Worm (Caenorhabditis elegans) whole organism, L4 larva: Measurements from ENCODE around the gene dpf-2.
A peak's percentile ranks its signal among the peaks of the same experiment; 100 is the strongest.

Source experiments
- D1046.2 ChIP-seq: fragments of 200-800 bp; sonication (Bioruptor generic); IDR thresholded peaks from 2 replicates; pipeline ENCODE4 v1.3.6; 2022; ENCODE audit warnings: missing genetic modification characterization, missing compliant biosample characterization
- F10B5.3 ChIP-seq: sonication (generic microtip); optimal IDR thresholded peaks from 2 replicates; lab custom pipeline; 2016; ENCODE audit warnings: mild to moderate bottlenecking, missing genetic modification characterization, missing compliant biosample characterization
- F37D6.2 ChIP-seq: sonication (generic microtip); optimal IDR thresholded peaks from 2 replicates; lab custom pipeline; 2016; ENCODE audit warnings: mild to moderate bottlenecking, missing genetic modification characterization, missing compliant biosample characterization
- R02D3.7 ChIP-seq: fragments of 150-350 bp; sonication (generic microtip); optimal IDR thresholded peaks from 3 replicates; lab custom pipeline; 2014; ENCODE audit warnings: missing biosample characterization, missing genetic modification characterization
- T20F7.1 ChIP-seq: fragments of 200-800 bp; sonication (Bioruptor generic); optimal IDR thresholded peaks from 2 replicates; lab custom pipeline; 2018; ENCODE audit warnings: mild to moderate bottlenecking, missing genetic modification characterization, missing compliant biosample characterization
- ZK337.2 ChIP-seq: fragments of 200-800 bp; sonication (Bioruptor generic); IDR thresholded peaks from 2 replicates; pipeline ENCODE4 v1.3.6; 2022; ENCODE audit warnings: missing genetic modification reagents, missing genetic modification characterization, missing compliant biosample characterization
- aha-1 ChIP-seq: fragments of 150-350 bp; peaks from one replicate; lab custom pipeline; 2014; ENCODE audit warnings: missing biosample characterization, missing genetic modification characterization
- ceh-28 ChIP-seq: fragments of 150-350 bp; optimal IDR thresholded peaks from 2 replicates; lab custom pipeline; 2014; ENCODE audit warnings: missing biosample characterization, missing genetic modification reagents, missing genetic modification characterization
- ceh-44 ChIP-seq: fragments of 200-800 bp; sonication (Bioruptor generic); IDR thresholded peaks from 2 replicates; pipeline ENCODE4 v1.3.6; 2022; ENCODE audit warnings: missing genetic modification reagents, missing genetic modification characterization, missing compliant biosample characterization
- ceh-62 ChIP-seq: sonication (generic microtip); optimal IDR thresholded peaks from 2 replicates; lab custom pipeline; 2017; ENCODE audit warnings: missing biosample characterization, missing genetic modification characterization
- daf-16 ChIP-seq, 3 experiments: sonication (generic microtip); optimal IDR thresholded peaks; 2 replicates each; lab custom pipeline; 2016 to 2017; ENCODE audit warnings: missing genetic modification characterization in 3 of 3, missing genetic modification reagents in 3 of 3, mild to moderate bottlenecking in 2 of 3, missing compliant biosample characterization in 2 of 3, missing biosample characterization in 1 of 3, moderate library complexity in 1 of 3
- daf-19 ChIP-seq: fragments of 200-800 bp; sonication (Bioruptor generic); conservative IDR thresholded peaks from 2 replicates; pipeline ENCODE4 v1.3.6; 2022; ENCODE audit warnings: missing genetic modification characterization, missing compliant biosample characterization
- dmd-6 ChIP-seq: fragments of 200-800 bp; sonication (Bioruptor generic); IDR thresholded peaks from 2 replicates; pipeline ENCODE4 v1.3.6; 2022; ENCODE audit warnings: missing genetic modification reagents, missing genetic modification characterization, missing compliant biosample characterization
- dmd-9 ChIP-seq: fragments of 200-800 bp; sonication (Bioruptor generic); IDR thresholded peaks from 2 replicates; pipeline ENCODE4 v1.3.6; 2022; ENCODE audit warnings: missing genetic modification reagents, missing genetic modification characterization, missing compliant biosample characterization
- dve-1 ChIP-seq: sonication (generic microtip); optimal IDR thresholded peaks from 2 replicates; lab custom pipeline; 2017; ENCODE audit warnings: antibody characterized with exemption, mild to moderate bottlenecking, missing genetic modification characterization, missing compliant biosample characterization; ENCODE audit not compliant: insufficient read depth
- egl-27 ChIP-seq: sonication (generic microtip); optimal IDR thresholded peaks from 3 replicates; lab custom pipeline; 2017; ENCODE audit warnings: missing biosample characterization, missing genetic modification reagents, missing genetic modification characterization
- hif-1 ChIP-seq, 2 experiments: sonication (generic microtip); optimal IDR thresholded peaks; 2 replicates each; lab custom pipeline; 2016 to 2017; ENCODE audit warnings: missing compliant biosample characterization in 2 of 2, missing genetic modification characterization in 2 of 2, missing genetic modification reagents in 2 of 2, missing genotype in 2 of 2, mild to moderate bottlenecking in 1 of 2
- hlh-11 ChIP-seq: fragments of 200-800 bp; sonication (Bioruptor generic); optimal IDR thresholded peaks from 2 replicates; lab custom pipeline; 2018; ENCODE audit warnings: mild to moderate bottlenecking, missing genetic modification characterization, missing compliant biosample characterization
- lin-39 ChIP-seq: fragments of 150-350 bp; optimal IDR thresholded peaks from 2 replicates; lab custom pipeline; 2014; ENCODE audit warnings: missing biosample characterization, missing genetic modification reagents, missing genetic modification characterization
- lir-3 ChIP-seq: sonication (generic microtip); optimal IDR thresholded peaks from 2 replicates; lab custom pipeline; 2016; ENCODE audit warnings: mild to moderate bottlenecking, missing genetic modification characterization, missing compliant biosample characterization
- madf-5 ChIP-seq, 2 experiments: fragments of 200-800 bp; sonication (Bioruptor generic); IDR thresholded peaks; 2 replicates each; pipeline ENCODE4 v1.3.6; 2022; ENCODE audit warnings: missing compliant biosample characterization in 2 of 2, missing genetic modification characterization in 2 of 2
- mdt-29 ChIP-seq: fragments of 200-800 bp; sonication (Bioruptor generic); IDR thresholded peaks from 2 replicates; pipeline ENCODE4 v1.3.6; 2022; ENCODE audit warnings: missing genetic modification reagents, missing genetic modification characterization, missing compliant biosample characterization
- mep-1 ChIP-seq: fragments of 150-350 bp; sonication (generic microtip); optimal IDR thresholded peaks from 3 replicates; lab custom pipeline; 2014; ENCODE audit warnings: missing biosample characterization, missing genetic modification characterization
- mes-2 ChIP-seq: sonication (generic microtip); optimal IDR thresholded peaks from 2 replicates; lab custom pipeline; 2016; ENCODE audit warnings: missing genotype, mild to moderate bottlenecking, missing genetic modification characterization, missing compliant biosample characterization; ENCODE audit not compliant: poor library complexity, severe bottlenecking
- mxl-3 ChIP-seq: fragments of 200-800 bp; sonication (Bioruptor generic); optimal IDR thresholded peaks from 2 replicates; lab custom pipeline; 2018; ENCODE audit warnings: mild to moderate bottlenecking, missing genetic modification characterization, missing compliant biosample characterization
- nhr-111 ChIP-seq: fragments of 200-800 bp; sonication (Bioruptor generic); optimal IDR thresholded peaks from 2 replicates; lab custom pipeline; 2018; ENCODE audit warnings: mild to moderate bottlenecking, missing genetic modification characterization, missing compliant biosample characterization
- nhr-28 ChIP-seq: fragments of 150-350 bp; optimal IDR thresholded peaks from 2 replicates; lab custom pipeline; 2014; ENCODE audit warnings: missing biosample characterization, missing genetic modification characterization
- php-3 ChIP-seq: fragments of 200-800 bp; sonication (Bioruptor generic); IDR thresholded peaks from 2 replicates; pipeline ENCODE4 v1.3.6; 2022; ENCODE audit warnings: missing genetic modification reagents, missing genetic modification characterization, missing compliant biosample characterization
- pqm-1 ChIP-seq: sonication (generic microtip); optimal IDR thresholded peaks from 2 replicates; lab custom pipeline; 2017; ENCODE audit warnings: missing biosample characterization, missing genetic modification characterization
- sdz-12 ChIP-seq: fragments of 200-800 bp; sonication (Bioruptor generic); optimal IDR thresholded peaks from 2 replicates; lab custom pipeline; 2018; ENCODE audit warnings: mild to moderate bottlenecking, missing genetic modification characterization, missing compliant biosample characterization
- skn-1 ChIP-seq: fragments of 150-350 bp; optimal IDR thresholded peaks from 2 replicates; lab custom pipeline; 2014; ENCODE audit warnings: missing biosample characterization, missing genetic modification characterization
- snpc-1.2 ChIP-seq: fragments of 200-800 bp; sonication (Bioruptor generic); IDR thresholded peaks from 2 replicates; pipeline ENCODE4 v1.3.6; 2022; ENCODE audit warnings: missing genetic modification reagents, missing genetic modification characterization, missing compliant biosample characterization
- snpc-4 ChIP-seq: fragments of 150-350 bp; optimal IDR thresholded peaks from 2 replicates; lab custom pipeline; 2014; ENCODE audit warnings: missing biosample characterization, missing genetic modification characterization
- tra-1 ChIP-seq: fragments of 200-800 bp; sonication (Bioruptor generic); IDR thresholded peaks from 2 replicates; pipeline ENCODE4 v1.3.6; 2022; ENCODE audit warnings: missing genetic modification reagents, missing genetic modification characterization, missing compliant biosample characterization
- unc-130 ChIP-seq: sonication (generic microtip); optimal IDR thresholded peaks from 2 replicates; lab custom pipeline; 2016; ENCODE audit warnings: missing genetic modification reagents, missing genetic modification characterization, missing compliant biosample characterization
- unc-62 ChIP-seq, 3 experiments: fragments of 150-350 bp in 1 of 3; sonication (generic microtip); optimal IDR thresholded peaks in 2 of 3; peaks in 1 of 3; 1 replicate in 1 of 3; 2 replicates in 2 of 3; lab custom pipeline; 2014 to 2017; ENCODE audit warnings: missing biosample characterization in 3 of 3, missing genetic modification characterization in 3 of 3, missing genetic modification reagents in 3 of 3, missing genotype in 1 of 3
- vab-7 ChIP-seq: fragments of 200-800 bp; sonication (Bioruptor generic); IDR thresholded peaks from 2 replicates; pipeline ENCODE4 v1.3.6; 2022; ENCODE audit warnings: missing genetic modification reagents, missing genetic modification characterization, missing compliant biosample characterization
- zag-1 ChIP-seq: fragments of 150-350 bp; optimal IDR thresholded peaks from 2 replicates; lab custom pipeline; 2014; ENCODE audit warnings: missing biosample characterization, missing genetic modification characterization
- zfp-2 ChIP-seq: sonication (generic microtip); optimal IDR thresholded peaks from 2 replicates; lab custom pipeline; 2016; ENCODE audit warnings: mild to moderate bottlenecking, missing genetic modification characterization, missing compliant biosample characterization
- zip-11 ChIP-seq: fragments of 200-800 bp; sonication (Bioruptor generic); IDR thresholded peaks from 2 replicates; pipeline ENCODE4 v1.3.6; 2022; ENCODE audit warnings: missing genetic modification characterization, missing compliant biosample characterization

dpf-2 gene

ce11 chrX:14844481-14844880, 12.8 kb downstream of the dpf-2 start (continued):
- peak; percentile 32 for TF ChIP-seq mes-2 (tag; lab: Kevin White, UChicago)
- TF ChIP-seq skn-1 (tag; lab: Kevin White, UChicago): no peak
- TF ChIP-seq hlh-11: peak; percentile 41
- peak; percentile 60 for TF ChIP-seq pqm-1 (tag; lab: Kevin White, UChicago)
- TF ChIP-seq dmd-6 (GFP tag; lab: Robert Waterston, UW): peak; percentile 70
- TF ChIP-seq mxl-3 (GFP tag; lab: Kevin White, UChicago): no peak
- no peak for TF ChIP-seq ZK337.2 (GFP tag; lab: Robert Waterston, UW)
- TF ChIP-seq hif-1 (tag; optimal IDR thresholded peaks at IDR 0.05; lab: Kevin White, UChicago): no peak
- no peak for TF ChIP-seq dve-1 (tag; lab: Kevin White, UChicago)
- no peak for TF ChIP-seq mdt-29
- no peak for TF ChIP-seq F37D6.2 (tag; lab: Kevin White, UChicago)

- TF ChIP-seq madf-5 (GFP tag; IDR thresholded peaks at IDR 0.05; lab: Robert Waterston, UW) (no peak), aha-1 (tag; lab: Kevin White, UChicago) (peak; percentile 40)
- TF ChIP-seq, all 104 proteins: peak for 1
Measured at ce11 chrX:14845637-14846036, 14.0 kb downstream of the dpf-2 start, which contains the start of gene egrh-1. TSS of gene egrh-1 (plus strand) at chrX:14845937.

- no peak for TF ChIP-seq lin-39
- peak; percentile 76 for TF ChIP-seq nhr-28 (tag; lab: Kevin White, UChicago)
- TF ChIP-seq unc-62 (GFP tag; optimal IDR thresholded peaks at IDR 0.05 in 1 of 2; lab: Kevin White, UChicago): no peak
- TF ChIP-seq unc-62 (tag; optimal IDR thresholded peaks at IDR 0.05; lab: Kevin White, UChicago): no peak
- TF ChIP-seq aha-1 (tag; lab: Kevin White, UChicago): peak; percentile 5
- TF ChIP-seq daf-16 (GFP tag; optimal IDR thresholded peaks at IDR 0.05; lab: Kevin White, UChicago): no peak
- TF ChIP-seq daf-16 (tag; optimal IDR thresholded peaks at IDR 0.05; lab: Kevin White, UChicago): peak; percentile 32
- peak; percentile 33 for TF ChIP-seq mep-1 (tag; lab: Kevin White, UChicago)
- TF ChIP-seq mes-2 (tag; lab: Kevin White, UChicago): no peak
- TF ChIP-seq php-3: no peak
- peak; percentile 32; the same call in 1 of the 2 replicates for TF ChIP-seq dmd-6 (GFP tag; lab: Robert Waterston, UW)
- TF ChIP-seq egl-27 (tag; lab: Kevin White, UChicago): no peak
- TF ChIP-seq dve-1 (tag; lab: Kevin White, UChicago): peak; percentile 1
- no peak for TF ChIP-seq F10B5.3
- TF ChIP-seq unc-130: no peak
- TF ChIP-seq T20F7.1 (GFP tag; lab: Kevin White, UChicago): no peak
- no peak for TF ChIP-seq tra-1 (GFP tag; lab: Robert Waterston, UW)
- TF ChIP-seq, all 104 proteins: peak for 6
Measured at ce11 chrX:14849054-14849453, 17.4 kb downstream of the dpf-2 start, which contains the start of gene acd-3. TSS of gene acd-3 (plus strand) at chrX:14849275.

ce11 chrX:14851904-14852303, 20.3 kb downstream of the dpf-2 start:
- TF ChIP-seq lin-39: no peak
- no peak for TF ChIP-seq mep-1 (tag; lab: Kevin White, UChicago)
- no peak for TF ChIP-seq vab-7 (GFP tag; lab: Robert Waterston, UW)
- TF ChIP-seq unc-62 (GFP tag; optimal IDR thresholded peaks at IDR 0.05 in 1 of 2; lab: Kevin White, UChicago): peak in 1 of 2 experiments; percentile 26
- no peak for TF ChIP-seq unc-62 (tag; optimal IDR thresholded peaks at IDR 0.05; lab: Kevin White, UChicago)
- TF ChIP-seq hlh-11: no peak
- TF ChIP-seq R02D3.7: no peak

ce11 chrX:14853712-14854217, 22.1 kb downstream of the dpf-2 start, which contains the start of the genes C27C12.1 and C27C12.4:
TSS of gene C27C12.1 (minus strand) at chrX:14853762.
TSS of gene C27C12.4 (plus strand) at chrX:14854086.
- TF ChIP-seq sdz-12 (GFP tag; lab: Kevin White, UChicago): no peak
- TF ChIP-seq ceh-28 (tag; lab: Kevin White, UChicago): no peak
- TF ChIP-seq ceh-44 (GFP tag; lab: Robert Waterston, UW): no peak
- no peak for TF ChIP-seq daf-19 (GFP tag; lab: Robert Waterston, UW)
- TF ChIP-seq D1046.2 (GFP tag; lab: Robert Waterston, UW): no peak
- TF ChIP-seq dmd-9 (GFP tag; lab: Robert Waterston, UW): 0 out of 2 replicates have a peak, but pooled peaks have one; percentile 18
- TF ChIP-seq snpc-4: no peak
- TF ChIP-seq php-3: no peak
- no peak for TF ChIP-seq zfp-2
- TF ChIP-seq nhr-28 (tag; lab: Kevin White, UChicago): peak; percentile 90
- TF ChIP-seq pqm-1 (tag; lab: Kevin White, UChicago): no peak
- TF ChIP-seq lir-3 (tag; lab: Kevin White, UChicago): no peak
- no peak for TF ChIP-seq ceh-62 (tag; lab: Kevin White, UChicago)
- TF ChIP-seq snpc-1.2: no peak
- TF ChIP-seq ZK337.2 (GFP tag; lab: Robert Waterston, UW): no peak
- peak; percentile 22 for TF ChIP-seq zag-1 (tag; lab: Kevin White, UChicago)
- no peak for TF ChIP-seq zip-11
- peak; percentile 8 to 61 for TF ChIP-seq daf-16 (GFP tag; optimal IDR thresholded peaks at IDR 0.05; lab: Kevin White, UChicago)
- peak; percentile 94 for TF ChIP-seq daf-16 (tag; optimal IDR thresholded peaks at IDR 0.05; lab: Kevin White, UChicago)
- no peak for TF ChIP-seq nhr-111 (GFP tag; lab: Kevin White, UChicago)
- TF ChIP-seq egl-27 (tag; lab: Kevin White, UChicago): no peak
